Fruit fly (Drosophila melanogaster) whole organism, embryonic: ENCODE data around the gene ph-d.

Source experiments
- ATbp ChIP-seq: fragments of 200-800 bp; sonication (Bioruptor generic); optimal IDR thresholded peaks from 2 replicates; lab custom pipeline; 2017; ENCODE audit warnings: missing biosample characterization, mild to moderate bottlenecking, missing genetic modification characterization, missing genetic modification reagents
- Atf3 ChIP-seq: fragments of 200-800 bp; sonication (Bioruptor generic); optimal IDR thresholded peaks from 3 replicates; lab custom pipeline; 2016; ENCODE audit warnings: missing biosample characterization, missing genetic modification characterization
- Awh ChIP-seq: fragments of 200-800 bp; sonication (Bioruptor generic); IDR thresholded peaks from 2 replicates; pipeline ENCODE4, ENCODE4 v1.3.6; 2022; ENCODE audit warnings: missing biosample characterization, missing genetic modification characterization
- CG10959 ChIP-seq: fragments of 200-800 bp; sonication (Bioruptor generic); IDR thresholded peaks from 2 replicates; pipeline ENCODE4 v1.3.6; 2022; ENCODE audit warnings: missing biosample characterization, missing genetic modification characterization
- CG12104 ChIP-seq: fragments of 200-800 bp; sonication (Bioruptor generic); optimal IDR thresholded peaks from 3 replicates; lab custom pipeline; 2016; ENCODE audit warnings: missing biosample characterization, missing genetic modification characterization
- CG13296 ChIP-seq: fragments of 200-800 bp; sonication (Bioruptor generic); optimal IDR thresholded peaks from 3 replicates; lab custom pipeline; 2018; ENCODE audit warnings: missing biosample characterization, mild to moderate bottlenecking, missing genetic modification characterization
- CG14014 ChIP-seq: fragments of 200-800 bp; sonication (Bioruptor generic); IDR thresholded peaks from 2 replicates; pipeline ENCODE4 v1.3.6; 2022; ENCODE audit warnings: missing biosample characterization, missing genetic modification characterization
- CG14667 ChIP-seq: fragments of 200-800 bp; sonication (Bioruptor generic); IDR thresholded peaks from 2 replicates; pipeline ENCODE4 v1.3.6; 2022; ENCODE audit warnings: missing biosample characterization, missing genetic modification characterization
- CG17612 ChIP-seq: fragments of 200-800 bp; sonication (Bioruptor generic); IDR thresholded peaks from 2 replicates; pipeline ENCODE4 v1.3.6; 2022; ENCODE audit warnings: missing biosample characterization, missing genetic modification characterization
- CG17829 ChIP-seq: fragments of 200-800 bp; optimal IDR thresholded peaks from 2 replicates; lab custom pipeline; 2019; ENCODE audit warnings: missing biosample characterization, mild to moderate bottlenecking, missing genetic modification characterization, moderate library complexity
- CG1832 ChIP-seq: fragments of 200-800 bp; sonication (Bioruptor generic); optimal IDR thresholded peaks from 2 replicates; lab custom pipeline; 2017; ENCODE audit warnings: missing biosample characterization, mild to moderate bottlenecking, missing genetic modification characterization, inconsistent platforms
- CG30431 ChIP-seq: fragments of 200-800 bp; sonication (Bioruptor generic); optimal IDR thresholded peaks from 2 replicates; lab custom pipeline; 2017; ENCODE audit warnings: missing biosample characterization, missing genetic modification characterization
- CG4360 ChIP-seq: fragments of 200-800 bp; sonication (Bioruptor generic); IDR thresholded peaks from 2 replicates; pipeline ENCODE4 v1.3.6; 2022; ENCODE audit warnings: missing biosample characterization, missing genetic modification characterization
- CG6654 ChIP-seq: fragments of 200-800 bp; sonication (Bioruptor generic); optimal IDR thresholded peaks from 2 replicates; lab custom pipeline; 2017; ENCODE audit warnings: missing biosample characterization, mild to moderate bottlenecking, missing genetic modification characterization
- CG6689 ChIP-seq: fragments of 200-800 bp; sonication (Bioruptor generic); IDR thresholded peaks from 2 replicates; pipeline ENCODE4 v1.3.6; 2022; ENCODE audit warnings: missing biosample characterization, missing genetic modification characterization
- CG8290 ChIP-seq, 3 experiments: fragments of 200-800 bp; sonication (Bioruptor generic); optimal IDR thresholded peaks; 2 replicates each; lab custom pipeline; 2016 to 2019; ENCODE audit warnings: missing biosample characterization in 3 of 3, missing genetic modification characterization in 3 of 3, mild to moderate bottlenecking in 2 of 3, moderate library complexity in 1 of 3
- CG8388 ChIP-seq: fragments of 200-800 bp; sonication (Bioruptor generic); optimal IDR thresholded peaks from 2 replicates; lab custom pipeline; 2019; ENCODE audit warnings: missing biosample characterization, mild to moderate bottlenecking, missing genetic modification characterization, moderate library complexity
- CG9876 ChIP-seq: fragments of 200-800 bp; sonication (Bioruptor generic); optimal IDR thresholded peaks from 2 replicates; lab custom pipeline; 2016; ENCODE audit warnings: missing biosample characterization, missing genetic modification characterization
- Doc2 ChIP-seq: fragments of 200-800 bp; sonication (Bioruptor generic); IDR thresholded peaks from 2 replicates; pipeline ENCODE4 v1.3.6; 2022; ENCODE audit warnings: missing biosample characterization, missing genetic modification characterization
- E2f2 ChIP-seq: fragments of 200-800 bp; sonication (Bioruptor generic); IDR thresholded peaks from 2 replicates; pipeline ENCODE4 v1.3.6; 2022; ENCODE audit warnings: missing biosample characterization, missing genetic modification characterization
- Fer3 ChIP-seq: fragments of 200-800 bp; sonication (Bioruptor generic); optimal IDR thresholded peaks from 2 replicates; lab custom pipeline; 2018; ENCODE audit warnings: missing biosample characterization, mild to moderate bottlenecking, missing genetic modification characterization, moderate library complexity
- GATAe ChIP-seq: fragments of 200-800 bp; sonication (Bioruptor generic); conservative IDR thresholded peaks from 2 replicates; pipeline ENCODE4 v1.3.6; 2022; ENCODE audit warnings: missing biosample characterization, missing genetic modification characterization
- Hr51 ChIP-seq, 2 experiments: fragments of 200-800 bp; sonication (Bioruptor generic); optimal IDR thresholded peaks; 2 replicates in 1 of 2; 3 replicates in 1 of 2; lab custom pipeline; 2016 to 2018; ENCODE audit warnings: missing biosample characterization in 2 of 2, missing genetic modification characterization in 2 of 2, mild to moderate bottlenecking in 1 of 2, moderate library complexity in 1 of 2
- Hsf ChIP-seq: fragments of 200-800 bp; sonication (Bioruptor generic); optimal IDR thresholded peaks from 3 replicates; lab custom pipeline; 2016; ENCODE audit warnings: missing biosample characterization, missing genetic modification characterization
- Mes4 ChIP-seq: fragments of 200-800 bp; sonication (Bioruptor generic); optimal IDR thresholded peaks from 2 replicates; lab custom pipeline; 2016; ENCODE audit warnings: missing biosample characterization, missing genetic modification characterization
- NC2β ChIP-seq: fragments of 200-800 bp; sonication (Bioruptor generic); optimal IDR thresholded peaks from 2 replicates; lab custom pipeline; 2016; ENCODE audit warnings: missing biosample characterization, missing genetic modification characterization
- Ptx1 ChIP-seq: fragments of 200-800 bp; sonication (Bioruptor generic); IDR thresholded peaks from 2 replicates; pipeline ENCODE4 v1.3.6; 2022; ENCODE audit warnings: missing biosample characterization, missing genetic modification characterization
- Scr ChIP-seq: fragments of 200-800 bp; sonication (Bioruptor generic); IDR thresholded peaks from 2 replicates; pipeline ENCODE4 v1.3.6; 2022; ENCODE audit warnings: missing biosample characterization, missing genetic modification characterization; ENCODE audit not compliant: partially characterized antibody
- aop ChIP-seq: fragments of 200-800 bp; sonication (Bioruptor generic); IDR thresholded peaks from 2 replicates; pipeline ENCODE4 v1.3.6; 2022; ENCODE audit warnings: missing biosample characterization, missing genetic modification characterization
- ap ChIP-seq: fragments of 200-800 bp; sonication (Bioruptor generic); IDR thresholded peaks from 2 replicates; pipeline ENCODE4 v1.3.6; 2022; ENCODE audit warnings: missing biosample characterization, missing genetic modification characterization
- caup ChIP-seq: fragments of 200-800 bp; sonication (Bioruptor generic); optimal IDR thresholded peaks from 3 replicates; lab custom pipeline; 2017; ENCODE audit warnings: missing biosample characterization, mild to moderate bottlenecking, missing genetic modification characterization, moderate library complexity; ENCODE audit not compliant: severe bottlenecking
- crol ChIP-seq: fragments of 200-800 bp; sonication (Bioruptor generic); IDR thresholded peaks from 2 replicates; pipeline ENCODE4 v1.3.6; 2022; ENCODE audit warnings: missing biosample characterization, missing genetic modification characterization
- gcm2 ChIP-seq: fragments of 200-800 bp; sonication (Bioruptor generic); optimal IDR thresholded peaks from 2 replicates; lab custom pipeline; 2016; ENCODE audit warnings: missing biosample characterization, missing genetic modification characterization
- gfzf ChIP-seq: fragments of 200-800 bp; sonication (Bioruptor generic); optimal IDR thresholded peaks from 2 replicates; lab custom pipeline; 2016; ENCODE audit warnings: missing biosample characterization, mild to moderate bottlenecking, missing genetic modification characterization, moderate library complexity
- jing ChIP-seq: fragments of 200-800 bp; sonication (Bioruptor generic); optimal IDR thresholded peaks from 2 replicates; lab custom pipeline; 2018; ENCODE audit warnings: missing biosample characterization, mild to moderate bottlenecking, missing genetic modification characterization
- jumu ChIP-seq: fragments of 200-800 bp; sonication (Bioruptor generic); optimal IDR thresholded peaks from 3 replicates; lab custom pipeline; 2016; ENCODE audit warnings: missing biosample characterization, missing genetic modification characterization
- oc ChIP-seq: fragments of 200-800 bp; sonication (Bioruptor generic); optimal IDR thresholded peaks from 2 replicates; lab custom pipeline; 2018; ENCODE audit warnings: missing biosample characterization, mild to moderate bottlenecking, missing genetic modification characterization, moderate library complexity
- onecut ChIP-seq: fragments of 200-800 bp; sonication (Bioruptor generic); IDR thresholded peaks from 2 replicates; pipeline ENCODE4 v1.3.6; 2022; ENCODE audit warnings: missing biosample characterization, missing genetic modification characterization
- p53 ChIP-seq: fragments of 200-800 bp; sonication (Bioruptor generic); optimal IDR thresholded peaks from 2 replicates; lab custom pipeline; 2016; ENCODE audit warnings: missing biosample characterization, missing genetic modification characterization
- pfk ChIP-seq: fragments of 200-800 bp; sonication (Bioruptor generic); optimal IDR thresholded peaks from 2 replicates; lab custom pipeline; 2018; ENCODE audit warnings: missing biosample characterization, mild to moderate bottlenecking, missing genetic modification characterization, moderate library complexity
- prd ChIP-seq, 3 experiments: fragments of >200 bp in 2 of 3; fragments of 200-800 bp in 1 of 3; sonication (Bioruptor generic) in 1 of 3; optimal IDR thresholded peaks in 2 of 3; IDR thresholded peaks in 1 of 3; 2 replicates in 2 of 3; 3 replicates in 1 of 3; pipeline versions ENCODE4 v1.3.6 to Lab custom; 2017 to 2022; ENCODE audit warnings: missing biosample characterization in 1 of 3, missing genetic modification characterization in 1 of 3
- scrt ChIP-seq: fragments of 200-800 bp; sonication (Bioruptor generic); optimal IDR thresholded peaks from 2 replicates; lab custom pipeline; 2018; ENCODE audit warnings: missing biosample characterization, mild to moderate bottlenecking, missing genetic modification characterization, moderate library complexity
- sob ChIP-seq: fragments of 200-800 bp; sonication (Bioruptor generic); IDR thresholded peaks from 2 replicates; pipeline ENCODE4 v1.3.6; 2022; ENCODE audit warnings: missing biosample characterization, missing genetic modification characterization
- trem ChIP-seq: fragments of 200-800 bp; optimal IDR thresholded peaks from 3 replicates; lab custom pipeline; 2019; ENCODE audit warnings: missing biosample characterization, mild to moderate bottlenecking, missing genetic modification characterization, moderate library complexity
- trh ChIP-seq: fragments of 200-800 bp; sonication (Bioruptor generic); optimal IDR thresholded peaks from 2 replicates; lab custom pipeline; 2016; ENCODE audit warnings: missing biosample characterization, missing genetic modification characterization
- wdn ChIP-seq: fragments of 200-800 bp; sonication (Bioruptor generic); IDR thresholded peaks from 2 replicates; pipeline ENCODE4 v1.3.6; 2022; ENCODE audit warnings: missing biosample characterization, missing genetic modification characterization
- zf30C ChIP-seq: fragments of 200-800 bp; sonication (Bioruptor generic); optimal IDR thresholded peaks from 3 replicates; lab custom pipeline; 2018; ENCODE audit warnings: missing biosample characterization, mild to moderate bottlenecking, missing genetic modification characterization

The ph-d gene

DNA sequence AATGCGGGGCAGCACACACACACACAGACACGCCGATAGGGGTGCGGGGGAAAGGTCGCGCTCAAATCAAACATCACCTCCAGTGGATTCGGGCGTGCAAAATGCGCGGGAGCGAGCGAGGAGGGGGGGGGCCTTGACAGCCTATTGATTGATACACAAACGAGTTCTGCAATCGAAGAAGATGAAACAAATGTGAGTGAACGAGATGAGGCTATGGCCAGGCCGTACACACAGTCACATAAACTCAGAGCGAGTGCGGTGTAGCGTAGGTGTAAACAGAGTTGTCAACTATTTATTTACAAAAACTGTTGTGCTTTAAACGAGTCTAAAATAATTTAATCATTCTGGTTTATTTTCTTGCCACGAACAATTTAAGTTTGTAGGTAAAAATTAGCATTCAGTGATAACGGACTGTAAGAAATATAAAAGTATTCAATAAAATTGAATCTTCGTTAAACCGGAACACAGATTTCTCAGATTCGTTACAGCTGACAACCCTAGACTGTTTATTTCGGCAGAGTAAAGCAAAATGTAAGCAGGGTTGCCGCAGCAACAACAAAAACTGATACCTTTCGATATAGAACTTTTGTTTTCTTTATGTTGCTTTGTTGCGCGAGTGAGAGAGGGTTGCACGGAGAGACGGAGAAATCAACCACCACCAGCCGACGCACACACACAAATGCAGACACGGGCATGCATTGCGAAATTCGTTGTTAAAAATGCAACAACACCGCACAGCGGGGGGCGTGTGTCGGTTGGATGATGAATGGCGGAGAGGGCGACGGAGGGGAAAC, 12.1 kb upstream of the ph-d start (continued):
- TF ChIP-seq NC2β (GFP tag; lab: Kevin White, UChicago) (peak; percentile 64), CG10959 (GFP tag; lab: Robert Waterston, UW) (peak; percentile 71), Mes4 (peak; percentile 73), caup (GFP tag; lab: Kevin White, UChicago) (peak; percentile 91), CG8388 (peak; percentile 91), CG14667 (peak; percentile 72), oc (tag; lab: Kevin White, UChicago) (peak; percentile 71), CG12104 (GFP tag; lab: Kevin White, UChicago) (peak; percentile 82), crol (GFP tag; lab: Robert Waterston, UW) (peak; percentile 98), CG14014 (GFP tag; lab: Robert Waterston, UW) (peak; percentile 84), CG6689 (GFP tag; lab: Robert Waterston, UW) (peak; percentile 89), pfk (peak; percentile 52), onecut (peak; percentile 77), jumu (GFP tag; lab: Kevin White, UChicago) (peak; percentile 37), ap (GFP tag; lab: Robert Waterston, UW) (peak; percentile 75), jing (peak; percentile 73), Scr (GFP tag; lab: Robert Waterston, UW) (0 out of 2 replicates have a peak, but pooled peaks have one; percentile 16), Hr51 (GFP tag; optimal IDR thresholded peaks at IDR 0.05; lab: Kevin White, UChicago) (peak; percentile 65 to 92), wdn (GFP tag; lab: Robert Waterston, UW) (peak; percentile 60; the same call in 1 of the 2 replicates), trh (GFP tag; lab: Kevin White, UChicago) (peak; percentile 54), CG6654 (GFP tag; lab: Kevin White, UChicago) (peak; percentile 68), Awh (GFP tag; lab: Robert Waterston, UW) (peak; percentile 71; the same call in 1 of the 2 replicates), CG17612 (GFP tag; lab: Robert Waterston, UW) (peak; percentile 28; the same call in 1 of the 2 replicates), sob (GFP tag; lab: Robert Waterston, UW) (peak; percentile 88), Hsf (GFP tag; lab: Kevin White, UChicago) (peak; percentile 86), E2f2 (GFP tag; lab: Robert Waterston, UW) (peak; percentile 67), CG8290 (GFP tag; optimal IDR thresholded peaks at IDR 0.05; lab: Kevin White, UChicago) (peak; percentile 47), CG8290 (tag; optimal IDR thresholded peaks at IDR 0.05; lab: Kevin White, UChicago) (peak; percentile 55 to 87), GATAe (GFP tag; lab: Robert Waterston, UW) (no peak), scrt (peak; percentile 85), aop (GFP tag; lab: Robert Waterston, UW) (no peak), Doc2 (GFP tag; lab: Robert Waterston, UW) (0 out of 2 replicates have a peak, but pooled peaks have one; percentile 26), p53 (GFP tag; lab: Kevin White, UChicago) (peak; percentile 51), gcm2 (GFP tag; lab: Kevin White, UChicago) (peak; percentile 72), gfzf (GFP tag; lab: Kevin White, UChicago) (no peak), prd (optimal IDR thresholded peaks at IDR 0.05; lab: Kevin White, UChicago) (no peak), prd (GFP tag; IDR thresholded peaks at IDR 0.05; lab: Robert Waterston, UW) (peak; percentile 91), Atf3 (GFP tag; lab: Kevin White, UChicago) (peak; percentile 71), CG13296 (peak; percentile 95), Fer3 (tag; lab: Kevin White, UChicago) (peak; percentile 92), CG30431 (GFP tag; lab: Kevin White, UChicago) (peak; percentile 52), CG1832 (GFP tag; lab: Kevin White, UChicago) (peak; percentile 49), CG4360 (GFP tag; lab: Robert Waterston, UW) (peak; percentile 85), Ptx1 (GFP tag; lab: Robert Waterston, UW) (peak; percentile 90), ATbp (GFP tag; lab: Kevin White, UChicago) (peak; percentile 76), zf30C (GFP tag; lab: Kevin White, UChicago) (no peak), CG17829 (tag; lab: Kevin White, UChicago) (peak; percentile 94), trem (tag; lab: Kevin White, UChicago) (peak; percentile 81), CG9876 (GFP tag; lab: Kevin White, UChicago) (peak; percentile 32)
